Fruit fly (Drosophila melanogaster) whole organism, embryonic: ENCODE data around the gene Cp18.

Experiments used
- Atf-2 ChIP-seq: fragments of 200-800 bp; sonication (Bioruptor generic); optimal IDR thresholded peaks from 2 replicates; lab custom pipeline; 2016; ENCODE audit warnings: missing biosample characterization, missing genetic modification characterization
- CG12155 ChIP-seq: fragments of 200-800 bp; sonication (Bioruptor generic); optimal IDR thresholded peaks from 3 replicates; lab custom pipeline; 2016; ENCODE audit warnings: missing biosample characterization, missing genetic modification characterization
- CG13287 ChIP-seq: fragments of 200-800 bp; sonication (Bioruptor generic); IDR thresholded peaks from 2 replicates; pipeline ENCODE4 v1.3.6; 2022; ENCODE audit warnings: missing biosample characterization, missing genetic modification characterization; ENCODE audit not compliant: partially characterized antibody
- CG15073 ChIP-seq: fragments of 200-800 bp; sonication (Bioruptor generic); optimal IDR thresholded peaks from 2 replicates; lab custom pipeline; 2016; ENCODE audit warnings: missing biosample characterization, missing genetic modification characterization
- CG16779 ChIP-seq: fragments of 200-800 bp; sonication (Bioruptor generic); IDR thresholded peaks from 2 replicates; pipeline ENCODE4 v1.3.6; 2022; ENCODE audit warnings: missing biosample characterization, missing genetic modification characterization
- CG17186 ChIP-seq: fragments of 200-800 bp; sonication (Bioruptor generic); optimal IDR thresholded peaks from 3 replicates; lab custom pipeline; 2017; ENCODE audit warnings: missing biosample characterization, missing genetic modification reagents, missing genetic modification characterization
- CG17385 ChIP-seq: fragments of 200-800 bp; sonication (Bioruptor generic); optimal IDR thresholded peaks from 3 replicates; lab custom pipeline; 2018; ENCODE audit warnings: missing biosample characterization, mild to moderate bottlenecking, missing genetic modification characterization
- CG17612 ChIP-seq: fragments of 200-800 bp; sonication (Bioruptor generic); IDR thresholded peaks from 2 replicates; pipeline ENCODE4 v1.3.6; 2022; ENCODE audit warnings: missing biosample characterization, missing genetic modification characterization
- CG1792 ChIP-seq: fragments of 200-800 bp; sonication (Bioruptor generic); optimal IDR thresholded peaks from 2 replicates; lab custom pipeline; 2016; ENCODE audit warnings: missing biosample characterization, missing genetic modification characterization
- CG18262 ChIP-seq: fragments of 200-800 bp; optimal IDR thresholded peaks from 3 replicates; lab custom pipeline; 2019; ENCODE audit warnings: missing biosample characterization, mild to moderate bottlenecking, missing genetic modification characterization, moderate library complexity
- CG2678 ChIP-seq: fragments of 200-800 bp; sonication (Bioruptor generic); optimal IDR thresholded peaks from 3 replicates; lab custom pipeline; 2019; ENCODE audit warnings: missing biosample characterization, mild to moderate bottlenecking, missing genetic modification characterization, moderate library complexity
- CG2889 ChIP-seq: fragments of 200-800 bp; sonication (Bioruptor generic); IDR thresholded peaks from 3 replicates; pipeline ENCODE4 v1.3.6; 2022; ENCODE audit warnings: missing biosample characterization, missing genetic modification characterization
- CG31365 ChIP-seq: fragments of 200-800 bp; sonication (Bioruptor generic); optimal IDR thresholded peaks from 2 replicates; lab custom pipeline; 2018; ENCODE audit warnings: missing biosample characterization, mild to moderate bottlenecking, missing genetic modification characterization
- CG3407 ChIP-seq: fragments of 200-800 bp; sonication (Bioruptor generic); optimal IDR thresholded peaks from 2 replicates; lab custom pipeline; 2018; ENCODE audit warnings: missing biosample characterization, mild to moderate bottlenecking, missing genetic modification characterization
- CG3847 ChIP-seq: fragments of 200-800 bp; sonication (Bioruptor generic); IDR thresholded peaks from 2 replicates; pipeline ENCODE4 v1.3.6; 2022; ENCODE audit warnings: missing biosample characterization, missing genetic modification characterization
- CG4282 ChIP-seq: fragments of 200-800 bp; sonication (Bioruptor generic); optimal IDR thresholded peaks from 2 replicates; lab custom pipeline; 2016; ENCODE audit warnings: missing biosample characterization, missing genetic modification characterization
- CG43689 ChIP-seq: fragments of 200-800 bp; sonication (Bioruptor generic); IDR thresholded peaks from 2 replicates; pipeline ENCODE4 v1.3.6; 2022; ENCODE audit warnings: missing biosample characterization, missing genetic modification characterization
- CG5245 ChIP-seq: fragments of 200-800 bp; sonication (Bioruptor generic); optimal IDR thresholded peaks from 3 replicates; lab custom pipeline; 2016; ENCODE audit warnings: missing biosample characterization, missing genetic modification characterization
- CG6272 ChIP-seq: fragments of 200-800 bp; sonication (Bioruptor generic); IDR thresholded peaks from 2 replicates; pipeline ENCODE4 v1.3.6; 2022; ENCODE audit warnings: missing biosample characterization, missing genetic modification characterization
- CG7963 ChIP-seq: fragments of 200-800 bp; sonication (Bioruptor generic); IDR thresholded peaks from 3 replicates; pipeline ENCODE4 v1.3.6; 2022; ENCODE audit warnings: missing biosample characterization, missing genetic modification characterization; ENCODE audit not compliant: partially characterized antibody
- CG8281 ChIP-seq: fragments of 200-800 bp; sonication (Bioruptor generic); optimal IDR thresholded peaks from 2 replicates; lab custom pipeline; 2018; ENCODE audit warnings: missing biosample characterization, mild to moderate bottlenecking, missing genetic modification characterization, moderate library complexity
- CG8290 ChIP-seq, 3 experiments: fragments of 200-800 bp; sonication (Bioruptor generic); optimal IDR thresholded peaks; 2 replicates each; lab custom pipeline; 2016 to 2019; ENCODE audit warnings: missing biosample characterization in 3 of 3, missing genetic modification characterization in 3 of 3, mild to moderate bottlenecking in 2 of 3, moderate library complexity in 1 of 3
- CG8359 ChIP-seq: fragments of 200-800 bp; sonication (Bioruptor generic); optimal IDR thresholded peaks from 2 replicates; lab custom pipeline; 2017; ENCODE audit warnings: missing biosample characterization, mild to moderate bottlenecking, missing genetic modification characterization, borderline replicate concordance
- CG8765 ChIP-seq: fragments of 200-800 bp; sonication (Bioruptor generic); IDR thresholded peaks from 2 replicates; pipeline ENCODE4 v1.3.6; 2022; ENCODE audit warnings: missing biosample characterization, missing genetic modification characterization
- Dip3 ChIP-seq: fragments of 200-800 bp; sonication (Bioruptor generic); optimal IDR thresholded peaks from 3 replicates; lab custom pipeline; 2016; ENCODE audit warnings: missing biosample characterization, missing genetic modification characterization
- Dll ChIP-seq: fragments of 200-800 bp; sonication (Bioruptor generic); IDR thresholded peaks from 4 replicates; pipeline ENCODE4 v1.3.6; 2022; ENCODE audit warnings: missing biosample characterization, missing genetic modification characterization; ENCODE audit not compliant: partially characterized antibody
- Doc3 ChIP-seq: fragments of 200-800 bp; sonication (Bioruptor generic); IDR thresholded peaks from 3 replicates; pipeline ENCODE4 v1.3.6; 2022; ENCODE audit warnings: missing biosample characterization, missing genetic modification characterization; ENCODE audit not compliant: partially characterized antibody
- HLH4C ChIP-seq: fragments of 200-800 bp; sonication (Bioruptor generic); IDR thresholded peaks from 3 replicates; pipeline ENCODE4 v1.3.6; 2022; ENCODE audit warnings: missing biosample characterization, missing genetic modification characterization; ENCODE audit not compliant: partially characterized antibody
- Mad ChIP-seq: fragments of 200-800 bp; sonication (Bioruptor generic); optimal IDR thresholded peaks from 2 replicates; lab custom pipeline; 2016; ENCODE audit warnings: missing biosample characterization, missing genetic modification characterization
- Ptx1 ChIP-seq: fragments of 200-800 bp; sonication (Bioruptor generic); IDR thresholded peaks from 2 replicates; pipeline ENCODE4 v1.3.6; 2022; ENCODE audit warnings: missing biosample characterization, missing genetic modification characterization
- Ravus ChIP-seq: fragments of 200-800 bp; sonication (Bioruptor generic); IDR thresholded peaks from 2 replicates; pipeline ENCODE4 v1.3.6; 2022; ENCODE audit warnings: missing biosample characterization, missing genetic modification characterization
- aop ChIP-seq: fragments of 200-800 bp; sonication (Bioruptor generic); IDR thresholded peaks from 2 replicates; pipeline ENCODE4 v1.3.6; 2022; ENCODE audit warnings: missing biosample characterization, missing genetic modification characterization
- ci ChIP-seq: fragments of 200-800 bp; sonication (Bioruptor generic); IDR thresholded peaks from 3 replicates; pipeline ENCODE4 v1.3.6; 2022; ENCODE audit warnings: missing biosample characterization, missing genetic modification characterization
- croc ChIP-seq: fragments of 200-800 bp; sonication (Bioruptor generic); conservative IDR thresholded peaks from 3 replicates; pipeline ENCODE4 v1.3.6; 2022; ENCODE audit warnings: missing biosample characterization, missing genetic modification characterization
- dimm ChIP-seq: fragments of 200-800 bp; sonication (Bioruptor generic); IDR thresholded peaks from 2 replicates; pipeline ENCODE4 v1.3.6; 2022; ENCODE audit warnings: missing biosample characterization, missing genetic modification characterization
- gce ChIP-seq: fragments of 200-800 bp; sonication (Bioruptor generic); IDR thresholded peaks from 3 replicates; pipeline ENCODE4 v1.3.6; 2022; ENCODE audit warnings: missing biosample characterization, missing genetic modification characterization
- gro ChIP-seq: fragments of 200-800 bp; sonication (Bioruptor generic); optimal IDR thresholded peaks from 2 replicates; lab custom pipeline; 2016; ENCODE audit warnings: missing biosample characterization, missing genetic modification characterization
- lmd ChIP-seq: fragments of 200-800 bp; sonication (Bioruptor generic); IDR thresholded peaks from 2 replicates; pipeline ENCODE4 v1.3.6; 2022; ENCODE audit warnings: missing biosample characterization, missing genetic modification characterization
- lola ChIP-seq, 3 experiments: fragments of >200 bp in 2 of 3; fragments of 200-800 bp in 1 of 3; sonication (Bioruptor generic) in 1 of 3; optimal IDR thresholded peaks; 2 replicates each; lab custom pipeline; 2017 to 2019; ENCODE audit warnings: missing biosample characterization in 3 of 3, missing genetic modification characterization in 3 of 3, mild to moderate bottlenecking in 1 of 3, moderate library complexity in 1 of 3
- nerfin-2 ChIP-seq: fragments of 200-800 bp; sonication (Bioruptor generic); IDR thresholded peaks from 2 replicates; pipeline ENCODE4 v1.3.6; 2022; ENCODE audit warnings: missing biosample characterization, missing genetic modification characterization; ENCODE audit not compliant: partially characterized antibody
- nom ChIP-seq: fragments of 200-800 bp; sonication (Bioruptor generic); optimal IDR thresholded peaks from 2 replicates; lab custom pipeline; 2017; ENCODE audit warnings: missing biosample characterization, missing genetic modification characterization, mild to moderate bottlenecking, moderate library complexity, missing genetic modification reagents
- pho ChIP-seq: fragments of 200-800 bp; sonication (Bioruptor generic); optimal IDR thresholded peaks from 2 replicates; lab custom pipeline; 2016; ENCODE audit warnings: missing biosample characterization, missing genetic modification characterization
- pnt ChIP-seq: fragments of 200-800 bp; sonication (Bioruptor generic); optimal IDR thresholded peaks from 3 replicates; lab custom pipeline; 2016; ENCODE audit warnings: missing biosample characterization, missing genetic modification characterization
- psq ChIP-seq: fragments of 200-800 bp; sonication (Bioruptor generic); optimal IDR thresholded peaks from 2 replicates; lab custom pipeline; 2017; ENCODE audit warnings: missing biosample characterization, missing genetic modification characterization
- sd ChIP-seq: fragments of 200-800 bp; sonication (Bioruptor generic); optimal IDR thresholded peaks from 3 replicates; lab custom pipeline; 2018; ENCODE audit warnings: missing biosample characterization, mild to moderate bottlenecking, missing genetic modification characterization, moderate library complexity
- sob ChIP-seq: fragments of 200-800 bp; sonication (Bioruptor generic); IDR thresholded peaks from 2 replicates; pipeline ENCODE4 v1.3.6; 2022; ENCODE audit warnings: missing biosample characterization, missing genetic modification characterization
- tap ChIP-seq: fragments of 200-800 bp; optimal IDR thresholded peaks from 3 replicates; lab custom pipeline; 2019; ENCODE audit warnings: missing biosample characterization, mild to moderate bottlenecking, missing genetic modification characterization, moderate library complexity
- tll ChIP-seq, 2 experiments: fragments of 200-800 bp in 1 of 2; fragments of >200 bp in 1 of 2; sonication (Bioruptor generic) in 1 of 2; optimal IDR thresholded peaks; 2 replicates each; lab custom pipeline; 2017 to 2019; ENCODE audit warnings: missing biosample characterization in 2 of 2, missing genetic modification characterization in 2 of 2, mild to moderate bottlenecking in 1 of 2, moderate library complexity in 1 of 2
- wdn ChIP-seq: fragments of 200-800 bp; sonication (Bioruptor generic); IDR thresholded peaks from 2 replicates; pipeline ENCODE4 v1.3.6; 2022; ENCODE audit warnings: missing biosample characterization, missing genetic modification characterization

The Cp18 gene

DNA sequence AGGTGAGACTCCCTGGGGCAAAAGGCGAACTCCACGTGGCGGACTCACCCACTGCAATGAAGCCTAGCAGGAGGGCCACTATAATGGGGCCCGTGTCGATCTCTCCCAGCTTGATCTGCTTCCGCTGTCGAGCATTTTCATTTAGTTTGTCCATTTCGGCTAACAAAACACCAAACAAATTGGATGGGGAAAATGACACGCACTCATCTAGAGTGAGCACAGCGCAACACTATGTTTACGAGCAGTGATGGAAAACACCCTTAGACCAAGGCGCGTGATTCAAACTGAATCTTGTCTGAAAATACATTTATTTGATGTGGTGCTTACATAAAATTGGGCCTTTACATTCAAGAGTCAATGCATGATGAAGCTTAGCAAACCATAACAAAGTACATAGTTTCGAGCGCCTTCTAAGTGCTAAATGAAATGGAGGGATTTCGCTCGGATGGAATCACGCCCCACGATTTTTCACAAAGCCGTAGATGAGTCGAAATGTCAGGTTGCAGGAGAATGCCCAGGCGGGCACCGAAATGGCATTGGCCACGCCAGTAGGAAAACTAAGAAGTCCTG, 6.5 kb upstream of the Cp18 start, which contains the start of gene SrpRbeta (continued):
- TF ChIP-seq CG13287 (GFP tag; lab: Robert Waterston, UW) (0 out of 2 replicates have a peak, but pooled peaks have one; percentile 11), CG15073 (no peak), CG3847 (GFP tag; lab: Robert Waterston, UW) (peak; percentile 42; the same call in 1 of the 2 replicates), CG4282 (no peak), Dip3 (GFP tag; lab: Kevin White, UChicago) (peak; percentile 22), HLH4C (GFP tag; lab: Robert Waterston, UW) (0 out of 3 replicates have a peak, but pooled peaks have one; percentile 47), lola (GFP tag; optimal IDR thresholded peaks at IDR 0.05; lab: Kevin White, UChicago) (no peak), tap (tag; lab: Kevin White, UChicago) (no peak), CG17385 (GFP tag; lab: Kevin White, UChicago) (peak; percentile 30), ci (GFP tag; lab: Robert Waterston, UW) (peak; percentile 54; the same call in 1 of the 3 replicates), CG2889 (GFP tag; lab: Robert Waterston, UW) (no peak), sd (tag; lab: Kevin White, UChicago) (no peak), CG18262 (no peak), Mad (peak; percentile 35), tll (GFP tag; optimal IDR thresholded peaks at IDR 0.05; lab: Kevin White, UChicago) (no peak), CG16779 (0 out of 2 replicates have a peak, but pooled peaks have one; percentile 27), CG12155 (GFP tag; lab: Kevin White, UChicago) (peak; percentile 28)

DNA sequence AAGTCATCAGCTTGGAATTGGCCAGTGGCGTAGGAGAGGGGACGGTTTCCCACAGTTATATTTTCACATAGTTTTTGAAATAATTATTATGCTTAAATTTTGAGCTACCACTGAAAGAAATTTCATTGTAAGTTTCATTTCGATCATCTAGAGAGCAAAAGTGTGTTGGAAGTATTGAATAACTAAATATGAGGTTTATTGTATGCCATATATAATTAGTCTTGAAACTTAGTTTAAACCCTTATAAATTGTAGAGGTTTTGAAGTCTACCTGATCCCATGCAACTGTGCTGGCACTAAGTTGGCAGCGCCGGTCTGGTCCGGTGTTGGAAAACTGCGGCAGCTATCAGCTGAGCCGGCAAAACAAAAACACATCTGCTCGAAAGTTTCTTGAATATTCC, 5.4 kb upstream of the Cp18 start, which contains the start of the genes CG32022 and CG6511:
Gene CG32022 (minus strand): TSS at position 128 of the 400 bp plus-strand sequence.
Gene CG6511 (plus strand): TSS at position 180 of the 400 bp plus-strand sequence.
- TF ChIP-seq psq (GFP tag; lab: Kevin White, UChicago) (peak; percentile 89), sob (GFP tag; lab: Robert Waterston, UW) (peak; percentile 98), Ptx1 (GFP tag; lab: Robert Waterston, UW) (peak; percentile 98), CG43689 (GFP tag; lab: Robert Waterston, UW) (peak; percentile 84), nom (GFP tag; lab: Kevin White, UChicago) (peak; percentile 89), Ravus (peak; percentile 81), Doc3 (GFP tag; lab: Robert Waterston, UW) (no peak), CG17612 (peak; percentile 84), CG8765 (GFP tag; lab: Robert Waterston, UW) (peak; percentile 93), CG5245 (GFP tag; lab: Kevin White, UChicago) (peak; percentile 91), pnt (peak; percentile 98), wdn (peak; percentile 93), gro (GFP tag; lab: Kevin White, UChicago) (peak; percentile 96), nerfin-2 (GFP tag; lab: Robert Waterston, UW) (no peak), CG17186 (peak; percentile 70), CG6272 (GFP tag; lab: Robert Waterston, UW) (peak; percentile 97), gce (GFP tag; lab: Robert Waterston, UW) (peak; percentile 89), CG2678 (tag; lab: Kevin White, UChicago) (peak; percentile 98), Atf-2 (GFP tag; lab: Kevin White, UChicago) (peak; percentile 97), CG1792 (GFP tag; lab: Kevin White, UChicago) (peak; percentile 95), lmd (peak; percentile 97), CG3407 (GFP tag; lab: Kevin White, UChicago) (peak; percentile 92), Dll (GFP tag; lab: Robert Waterston, UW) (no peak), dimm (GFP tag; lab: Robert Waterston, UW) (peak; percentile 90), croc (peak; percentile 97), CG8359 (GFP tag; lab: Kevin White, UChicago) (peak; percentile 89), aop (peak; percentile 84), pho (GFP tag; lab: Kevin White, UChicago) (peak; percentile 99), CG31365 (peak; percentile 71), CG8281 (tag; lab: Kevin White, UChicago) (peak; percentile 88), CG7963 (GFP tag; lab: Robert Waterston, UW) (no peak), CG8290 (GFP tag; optimal IDR thresholded peaks at IDR 0.05; lab: Kevin White, UChicago) (peak; percentile 95), CG8290 (tag; optimal IDR thresholded peaks at IDR 0.05; lab: Kevin White, UChicago) (peak in 1 of 2 experiments; percentile 90)
